Fruit fly (Drosophila melanogaster): Measurements from ENCODE around the gene CG14722.

CG14722 gene

DNA sequence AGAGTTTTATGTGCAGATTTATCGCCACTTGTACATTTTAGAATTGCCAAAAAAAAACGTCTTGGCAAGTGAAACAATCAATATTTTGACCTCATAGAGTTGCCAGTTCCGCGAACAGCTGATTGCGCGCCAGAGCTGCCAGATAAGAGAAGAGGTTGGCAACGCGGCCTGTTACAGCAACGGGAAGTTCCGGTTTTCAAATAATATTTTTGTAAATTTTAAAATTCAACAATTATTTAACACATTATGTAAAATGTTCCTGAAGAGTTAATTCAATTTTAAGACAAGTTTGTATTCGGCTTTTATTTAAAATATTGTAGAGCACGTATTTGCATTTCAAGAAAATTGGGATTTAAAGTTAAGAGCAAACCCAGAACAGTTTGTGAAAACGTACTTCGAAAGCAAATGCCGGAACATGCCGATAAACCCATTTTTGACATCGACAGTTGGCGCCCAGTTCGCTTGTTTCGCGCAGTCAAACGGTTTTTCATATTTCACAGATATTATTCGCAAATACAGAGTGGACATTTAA is 45.1 kb downstream of the CG14722 start, which contains the start of the genes prd1 and HisCl1 (continued):
- peak; percentile 62 for TF ChIP-seq CHES-1-like (GFP tag; optimal IDR thresholded peaks at IDR 0.05)
- TF ChIP-seq corto (GFP tag; optimal IDR thresholded peaks at IDR 0.05) = no peak
- no peak for TF ChIP-seq nerfin-2 (GFP tag; IDR thresholded peaks at IDR 0.05; ENCODE audit: partially characterized antibody)
- TF ChIP-seq CG12391 (tag; optimal IDR thresholded peaks at IDR 0.05) = peak; percentile 76
- peak; percentile 94 for TF ChIP-seq row (GFP tag; IDR thresholded peaks at IDR 0.05)
- TF ChIP-seq Dbx (GFP tag; IDR thresholded peaks at IDR 0.05) = peak; percentile 66
- no peak for TF ChIP-seq Spps (tag; optimal IDR thresholded peaks at IDR 0.05)
- TF ChIP-seq twi (tag; optimal IDR thresholded peaks at IDR 0.05) = peak; percentile 52
- TF ChIP-seq HmgD (GFP tag; optimal IDR thresholded peaks at IDR 0.05) = no peak
- TF ChIP-seq Hsf (GFP tag; optimal IDR thresholded peaks at IDR 0.05) = peak; percentile 81
- TF ChIP-seq ci (GFP tag; IDR thresholded peaks at IDR 0.05) = peak; percentile 46; the same call in 1 of the 3 replicates
- TF ChIP-seq dan (GFP tag; IDR thresholded peaks at IDR 0.05) = no peak
- no peak for TF ChIP-seq HLH4C (GFP tag; IDR thresholded peaks at IDR 0.05; ENCODE audit: partially characterized antibody)
- TF ChIP-seq ap (GFP tag; IDR thresholded peaks at IDR 0.05) = no peak
- TF ChIP-seq CG11093 (GFP tag; IDR thresholded peaks at IDR 0.05) = no peak
- TF ChIP-seq gt (GFP tag; IDR thresholded peaks at IDR 0.05) = no peak
- peak; percentile 70 for TF ChIP-seq Dip3 (GFP tag; optimal IDR thresholded peaks at IDR 0.05)
- TF ChIP-seq CG9437 (GFP tag; optimal IDR thresholded peaks at IDR 0.05) = peak; percentile 68
- no peak; the same call in 1 of the 2 replicates for TF ChIP-seq Drgx (GFP tag; IDR thresholded peaks at IDR 0.05)
- TF ChIP-seq CG16863 (GFP tag; optimal IDR thresholded peaks at IDR 0.05) = no peak
- peak; percentile 85 for TF ChIP-seq Myb (GFP tag; optimal IDR thresholded peaks at IDR 0.05)
- no peak for TF ChIP-seq Nf-YA (GFP tag; IDR thresholded peaks at IDR 0.05)
- TF ChIP-seq ham (GFP tag; IDR thresholded peaks at IDR 0.05) = no peak
- peak; percentile 30 for TF ChIP-seq Hmx (GFP tag; optimal IDR thresholded peaks at IDR 0.05)
- TF ChIP-seq chm (GFP tag; IDR thresholded peaks at IDR 0.05) = no peak
- no peak for TF ChIP-seq CG17568 (GFP tag; optimal IDR thresholded peaks at IDR 0.05)
- TF ChIP-seq inv (GFP tag; IDR thresholded peaks at IDR 0.05; ENCODE audit: partially characterized antibody) = no peak
- TF ChIP-seq PHDP (tag; optimal IDR thresholded peaks at IDR 0.05) = no peak
- TF ChIP-seq CG2116 (GFP tag; optimal IDR thresholded peaks at IDR 0.05) = peak; percentile 72
- peak; percentile 84 for TF ChIP-seq YL-1 (GFP tag; optimal IDR thresholded peaks at IDR 0.05)
- TF ChIP-seq amos (GFP tag; IDR thresholded peaks at IDR 0.05; ENCODE audit: partially characterized antibody) = no peak
- no peak for TF ChIP-seq prd (optimal IDR thresholded peaks at IDR 0.05)
- peak; percentile 74 for TF ChIP-seq prd (GFP tag; IDR thresholded peaks at IDR 0.05)
- peak; percentile 73 for TF ChIP-seq Fer2 (tag; optimal IDR thresholded peaks at IDR 0.05)
- TF ChIP-seq dpn (GFP tag; optimal IDR thresholded peaks at IDR 0.05) = peak; percentile 57 to 70
- TF ChIP-seq MTF-1 (GFP tag; optimal IDR thresholded peaks at IDR 0.05; ENCODE audit: borderline replicate concordance) = peak; percentile 54
- no peak for TF ChIP-seq Hey (tag; optimal IDR thresholded peaks at IDR 0.05)
- TF ChIP-seq grau (tag; optimal IDR thresholded peaks at IDR 0.05) = no peak
- no peak for TF ChIP-seq sima (GFP tag; optimal IDR thresholded peaks at IDR 0.05)
- TF ChIP-seq CG9215 (GFP tag; IDR thresholded peaks at IDR 0.05) = peak; percentile 73
- TF ChIP-seq chn (GFP tag; optimal IDR thresholded peaks at IDR 0.05) = peak; percentile 24
- TF ChIP-seq seq (GFP tag; IDR thresholded peaks at IDR 0.05) = no peak
- no peak for TF ChIP-seq Nf-YB (GFP tag; optimal IDR thresholded peaks at IDR 0.05)
- peak; percentile 73 for TF ChIP-seq CG10543 (GFP tag; optimal IDR thresholded peaks at IDR 0.05)
- peak; percentile 31 for TF ChIP-seq Sry-δ (GFP tag; optimal IDR thresholded peaks at IDR 0.05)
- no peak for TF ChIP-seq CG30020 (tag; optimal IDR thresholded peaks at IDR 0.05)
- TF ChIP-seq Lpt (GFP tag; optimal IDR thresholded peaks at IDR 0.05) = no peak
- peak; percentile 4 for TF ChIP-seq CG8290 (GFP tag; optimal IDR thresholded peaks at IDR 0.05)
- TF ChIP-seq CG8290 (tag; optimal IDR thresholded peaks at IDR 0.05) = no peak
- TF ChIP-seq ase (GFP tag; IDR thresholded peaks at IDR 0.05) = no peak
- TF ChIP-seq ATbp (GFP tag; optimal IDR thresholded peaks at IDR 0.05) = peak; percentile 39
- peak; percentile 35 for TF ChIP-seq CG30431 (GFP tag; optimal IDR thresholded peaks at IDR 0.05)
